Fruit fly (Drosophila melanogaster): Measurements from ENCODE around the gene Scgdelta.

Scgdelta gene

DNA sequence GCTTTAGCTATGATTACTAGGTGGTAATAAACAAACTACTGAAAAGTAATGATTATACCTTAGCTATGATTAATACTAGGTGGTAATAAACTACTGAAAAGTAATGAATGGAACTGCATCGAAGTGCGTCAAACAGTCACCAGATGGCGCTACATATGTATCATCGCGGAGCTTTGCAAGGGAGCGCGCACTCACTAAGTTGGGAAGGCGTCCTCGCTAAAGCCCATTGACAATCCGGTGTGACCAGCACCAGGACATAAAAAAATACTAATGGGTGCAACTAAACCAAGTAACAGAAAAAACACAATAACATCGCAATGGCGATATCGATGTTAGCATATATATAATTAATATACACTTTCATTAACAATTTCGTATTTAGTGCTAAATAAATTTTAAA is 18.8 kb upstream of the Scgdelta start (continued):
- no peak for TF ChIP-seq CG17612 (GFP tag; IDR thresholded peaks at IDR 0.05)
- peak; percentile 30 for TF ChIP-seq Dp (GFP tag; optimal IDR thresholded peaks at IDR 0.05)
- peak; percentile 73; the same call in 2 of the 4 replicates for TF ChIP-seq chinmo (GFP tag; IDR thresholded peaks at IDR 0.05; ENCODE audit: partially characterized antibody)
- peak; percentile 47 for TF ChIP-seq CG1603 (tag; optimal IDR thresholded peaks at IDR 0.05)
- peak; percentile 87 for TF ChIP-seq Lhr (GFP tag; optimal IDR thresholded peaks at IDR 0.05)
- no peak for TF ChIP-seq Hand (GFP tag; optimal IDR thresholded peaks at IDR 0.05)
- TF ChIP-seq CG7987 (GFP tag; optimal IDR thresholded peaks at IDR 0.05): peak; percentile 15
- peak; percentile 61; the same call in 1 of the 2 replicates for TF ChIP-seq amos (GFP tag; IDR thresholded peaks at IDR 0.05; ENCODE audit: partially characterized antibody)
- peak; percentile 18 for TF ChIP-seq CG2712 (tag; optimal IDR thresholded peaks at IDR 0.05)
- peak; percentile 44 for TF ChIP-seq CG9932 (GFP tag; IDR thresholded peaks at IDR 0.05)
- no peak for TF ChIP-seq CG1024 (GFP tag; IDR thresholded peaks at IDR 0.05)
- 0 out of 2 replicates have a peak, but pooled peaks have one; percentile 8 for TF ChIP-seq sens-2 (GFP tag; IDR thresholded peaks at IDR 0.05)
- no peak for TF ChIP-seq CG11456 (GFP tag; IDR thresholded peaks at IDR 0.05)
- peak; percentile 33 for TF ChIP-seq CG17829 (tag; optimal IDR thresholded peaks at IDR 0.05)
- TF ChIP-seq mld (GFP tag; IDR thresholded peaks at IDR 0.05; ENCODE audit: partially characterized antibody): no peak
- TF ChIP-seq CG10267 (tag; optimal IDR thresholded peaks at IDR 0.05): peak; percentile 16
- TF ChIP-seq CG10979 (tag; optimal IDR thresholded peaks at IDR 0.05): peak; percentile 94
- no peak for TF ChIP-seq tup (GFP tag; optimal IDR thresholded peaks at IDR 0.05)
- no peak for TF ChIP-seq ro (GFP tag; IDR thresholded peaks at IDR 0.05)
- TF ChIP-seq Rfx (GFP tag; IDR thresholded peaks at IDR 0.05): peak; percentile 60
- TF ChIP-seq CG11093 (GFP tag; IDR thresholded peaks at IDR 0.05): no peak
- TF ChIP-seq pita (GFP tag; optimal IDR thresholded peaks at IDR 0.05): peak; percentile 84
- 0 out of 2 replicates have a peak, but pooled peaks have one; percentile 36 for TF ChIP-seq E2f2 (GFP tag; IDR thresholded peaks at IDR 0.05)
- TF ChIP-seq tin (GFP tag; optimal IDR thresholded peaks at IDR 0.05): peak; percentile 13
- peak; percentile 50 for TF ChIP-seq Sry-δ (GFP tag; optimal IDR thresholded peaks at IDR 0.05)
- TF ChIP-seq CG15514 (GFP tag; optimal IDR thresholded peaks at IDR 0.05): peak; percentile 63
- peak; percentile 53 for TF ChIP-seq CG30020 (tag; optimal IDR thresholded peaks at IDR 0.05)
- peak; percentile 27 for TF ChIP-seq sug (tag; optimal IDR thresholded peaks at IDR 0.05)
- peak; percentile 35 for TF ChIP-seq CG13894 (tag; optimal IDR thresholded peaks at IDR 0.05)
- TF ChIP-seq Opbp (GFP tag; IDR thresholded peaks at IDR 0.05; ENCODE audit: partially characterized antibody): peak; percentile 60; the same call in 2 of the 3 replicates
- peak in 1 of 2 experiments; percentile 25 for TF ChIP-seq insv (GFP tag; optimal IDR thresholded peaks at IDR 0.05)
- peak; percentile 6 for TF ChIP-seq Fer1 (GFP tag; optimal IDR thresholded peaks at IDR 0.05)
- TF ChIP-seq nmo (GFP tag; optimal IDR thresholded peaks at IDR 0.05): peak; percentile 38
- TF ChIP-seq sima (GFP tag; optimal IDR thresholded peaks at IDR 0.05): no peak
- TF ChIP-seq exex (tag; optimal IDR thresholded peaks at IDR 0.05): peak; percentile 11
- no peak for TF ChIP-seq Sin3A (optimal IDR thresholded peaks at IDR 0.05)
- peak; percentile 17 for TF ChIP-seq Deaf1 (tag; optimal IDR thresholded peaks at IDR 0.05)
- peak; percentile 8 for TF ChIP-seq CG3995 (GFP tag; optimal IDR thresholded peaks at IDR 0.05)
- TF ChIP-seq Eip74EF (GFP tag; optimal IDR thresholded peaks at IDR 0.05): no peak
- TF ChIP-seq Hmr (GFP tag; optimal IDR thresholded peaks at IDR 0.05): peak; percentile 62
- no peak for TF ChIP-seq fu2 (GFP tag; optimal IDR thresholded peaks at IDR 0.05)
- peak; percentile 58 for TF ChIP-seq hbn (GFP tag; IDR thresholded peaks at IDR 0.05; ENCODE audit: partially characterized antibody)
- peak; percentile 85 for TF ChIP-seq pzg (GFP tag; optimal IDR thresholded peaks at IDR 0.05)
- TF ChIP-seq MBD-R2 (GFP tag; IDR thresholded peaks at IDR 0.05): peak; percentile 61; the same call in 1 of the 2 replicates
- no peak for TF ChIP-seq zfh1 (GFP tag; IDR thresholded peaks at IDR 0.05)
- peak; percentile 39; the same call in 1 of the 3 replicates for TF ChIP-seq Doc3 (GFP tag; IDR thresholded peaks at IDR 0.05; ENCODE audit: partially characterized antibody)
- no peak for TF ChIP-seq Trl (optimal IDR thresholded peaks at IDR 0.05)
- no peak for TF ChIP-seq Trl (GFP tag; optimal IDR thresholded peaks at IDR 0.05)
- TF ChIP-seq Dll (GFP tag; IDR thresholded peaks at IDR 0.05; ENCODE audit: partially characterized antibody): peak; percentile 58
- TF ChIP-seq Dref (GFP tag; IDR thresholded peaks at IDR 0.05): peak; percentile 55

Data from whole organism, embryonic.